Fruit fly (Drosophila melanogaster) whole organism, embryonic: Measurements from ENCODE around the gene tHMG1.
A peak's percentile ranks its signal among the peaks of the same experiment; 100 is the strongest.

Source experiments
- BEAF-32 ChIP-seq: fragments of 200-800 bp; sonication (Bioruptor generic); optimal IDR thresholded peaks from 3 replicates; lab custom pipeline; 2017; ENCODE audit warnings: missing biosample characterization, missing genetic modification characterization, mild to moderate bottlenecking, moderate library complexity, missing genetic modification reagents
- Bgb ChIP-seq: fragments of 200-800 bp; sonication (Bioruptor generic); IDR thresholded peaks from 2 replicates; pipeline ENCODE4 v1.3.6; 2022; ENCODE audit warnings: missing biosample characterization, missing genetic modification characterization; ENCODE audit not compliant: partially characterized antibody
- CG10321 ChIP-seq: fragments of 200-800 bp; sonication (Bioruptor generic); IDR thresholded peaks from 2 replicates; pipeline ENCODE4 v1.3.6; 2022; ENCODE audit warnings: missing biosample characterization, missing genetic modification characterization
- CG10979 ChIP-seq: fragments of 200-800 bp; sonication (Bioruptor generic); optimal IDR thresholded peaks from 2 replicates; lab custom pipeline; 2018; ENCODE audit warnings: missing biosample characterization, mild to moderate bottlenecking, missing genetic modification characterization, moderate library complexity
- CG12071 ChIP-seq: fragments of 200-800 bp; sonication (Bioruptor generic); optimal IDR thresholded peaks from 3 replicates; lab custom pipeline; 2018; ENCODE audit warnings: missing biosample characterization, mild to moderate bottlenecking, missing genetic modification characterization
- CG13624 ChIP-seq: fragments of 200-800 bp; sonication (Bioruptor generic); optimal IDR thresholded peaks from 2 replicates; lab custom pipeline; 2016; ENCODE audit warnings: missing biosample characterization, missing genetic modification characterization
- CG14860 ChIP-seq: fragments of 200-800 bp; sonication (Bioruptor generic); IDR thresholded peaks from 3 replicates; pipeline ENCODE4 v1.3.6; 2022; ENCODE audit warnings: missing biosample characterization, missing genetic modification characterization; ENCODE audit not compliant: partially characterized antibody
- CG15514 ChIP-seq: fragments of 200-800 bp; sonication (Bioruptor generic); optimal IDR thresholded peaks from 3 replicates; lab custom pipeline; 2017; ENCODE audit warnings: missing biosample characterization, missing genetic modification characterization, mild to moderate bottlenecking, moderate library complexity, missing genetic modification reagents
- CG15601 ChIP-seq: fragments of 200-800 bp; sonication (Bioruptor generic); optimal IDR thresholded peaks from 3 replicates; lab custom pipeline; 2019; ENCODE audit warnings: missing biosample characterization, mild to moderate bottlenecking, missing genetic modification characterization, moderate library complexity
- CG2120 ChIP-seq: fragments of 200-800 bp; sonication (Bioruptor generic); optimal IDR thresholded peaks from 3 replicates; lab custom pipeline; 2016; ENCODE audit warnings: missing biosample characterization, missing genetic modification characterization
- CG3163 ChIP-seq: fragments of 200-800 bp; sonication (Bioruptor generic); optimal IDR thresholded peaks from 3 replicates; lab custom pipeline; 2016; ENCODE audit warnings: missing biosample characterization, missing genetic modification characterization
- CG3847 ChIP-seq: fragments of 200-800 bp; sonication (Bioruptor generic); IDR thresholded peaks from 2 replicates; pipeline ENCODE4 v1.3.6; 2022; ENCODE audit warnings: missing biosample characterization, missing genetic modification characterization
- CG5180 ChIP-seq: fragments of 200-800 bp; sonication (Bioruptor generic); optimal IDR thresholded peaks from 3 replicates; lab custom pipeline; 2017; ENCODE audit warnings: missing biosample characterization, missing genetic modification characterization, mild to moderate bottlenecking, moderate library complexity, missing genetic modification reagents
- CG5245 ChIP-seq: fragments of 200-800 bp; sonication (Bioruptor generic); optimal IDR thresholded peaks from 3 replicates; lab custom pipeline; 2016; ENCODE audit warnings: missing biosample characterization, missing genetic modification characterization
- CG7928 ChIP-seq: fragments of 200-800 bp; sonication (Bioruptor generic); optimal IDR thresholded peaks from 2 replicates; lab custom pipeline; 2017; ENCODE audit warnings: missing biosample characterization, mild to moderate bottlenecking, missing genetic modification characterization
- CG7963 ChIP-seq: fragments of 200-800 bp; sonication (Bioruptor generic); IDR thresholded peaks from 3 replicates; pipeline ENCODE4 v1.3.6; 2022; ENCODE audit warnings: missing biosample characterization, missing genetic modification characterization; ENCODE audit not compliant: partially characterized antibody
- CG8281 ChIP-seq: fragments of 200-800 bp; sonication (Bioruptor generic); optimal IDR thresholded peaks from 2 replicates; lab custom pipeline; 2018; ENCODE audit warnings: missing biosample characterization, mild to moderate bottlenecking, missing genetic modification characterization, moderate library complexity
- CG9817 ChIP-seq: fragments of 200-800 bp; sonication (Bioruptor generic); optimal IDR thresholded peaks from 2 replicates; lab custom pipeline; 2018; ENCODE audit warnings: missing biosample characterization, mild to moderate bottlenecking, missing genetic modification characterization, moderate library complexity
- Dll ChIP-seq: fragments of 200-800 bp; sonication (Bioruptor generic); IDR thresholded peaks from 4 replicates; pipeline ENCODE4 v1.3.6; 2022; ENCODE audit warnings: missing biosample characterization, missing genetic modification characterization; ENCODE audit not compliant: partially characterized antibody
- Elba2 ChIP-seq: fragments of 200-800 bp; sonication (Bioruptor generic); optimal IDR thresholded peaks from 3 replicates; lab custom pipeline; 2016; ENCODE audit warnings: missing biosample characterization, missing genetic modification characterization
- HLH3B ChIP-seq: fragments of 200-800 bp; sonication (Bioruptor generic); IDR thresholded peaks from 2 replicates; pipeline ENCODE4 v1.3.6; 2022; ENCODE audit warnings: missing biosample characterization, missing genetic modification characterization
- Lim3 ChIP-seq: fragments of 200-800 bp; sonication (Bioruptor generic); IDR thresholded peaks from 2 replicates; pipeline ENCODE4 v1.3.6; 2022; ENCODE audit warnings: missing biosample characterization, missing genetic modification characterization
- MBD-R2 ChIP-seq: fragments of 200-800 bp; sonication (Bioruptor generic); IDR thresholded peaks from 2 replicates; pipeline ENCODE4 v1.3.6; 2022; ENCODE audit warnings: missing biosample characterization, missing genetic modification characterization
- MESR4 ChIP-seq: fragments of 200-800 bp; sonication (Bioruptor generic); optimal IDR thresholded peaks from 2 replicates; lab custom pipeline; 2018; ENCODE audit warnings: missing biosample characterization, mild to moderate bottlenecking, missing genetic modification characterization, moderate library complexity
- Myb ChIP-seq: fragments of 200-800 bp; sonication (Bioruptor generic); optimal IDR thresholded peaks from 2 replicates; lab custom pipeline; 2016; ENCODE audit warnings: missing biosample characterization, missing genetic modification characterization
- NC2β ChIP-seq: fragments of 200-800 bp; sonication (Bioruptor generic); optimal IDR thresholded peaks from 2 replicates; lab custom pipeline; 2016; ENCODE audit warnings: missing biosample characterization, missing genetic modification characterization
- NK7.1 ChIP-seq: fragments of 200-800 bp; sonication (Bioruptor generic); optimal IDR thresholded peaks from 3 replicates; lab custom pipeline; 2016; ENCODE audit warnings: missing biosample characterization, missing genetic modification characterization
- Optix ChIP-seq: fragments of 200-800 bp; sonication (Bioruptor generic); IDR thresholded peaks from 3 replicates; pipeline ENCODE4 v1.3.6; 2022; ENCODE audit warnings: missing biosample characterization, missing genetic modification characterization
- Scr ChIP-seq: fragments of 200-800 bp; sonication (Bioruptor generic); IDR thresholded peaks from 2 replicates; pipeline ENCODE4 v1.3.6; 2022; ENCODE audit warnings: missing biosample characterization, missing genetic modification characterization; ENCODE audit not compliant: partially characterized antibody
- Sry-β ChIP-seq: fragments of 200-800 bp; sonication (Bioruptor generic); optimal IDR thresholded peaks from 2 replicates; lab custom pipeline; 2018; ENCODE audit warnings: missing biosample characterization, mild to moderate bottlenecking, missing genetic modification characterization, moderate library complexity
- Trl ChIP-seq, 3 experiments: fragments of >200 bp in 2 of 3; fragments of 200-800 bp in 1 of 3; sonication (Bioruptor generic) in 1 of 3; optimal IDR thresholded peaks; 2 replicates in 1 of 3; 3 replicates in 2 of 3; lab custom pipeline; 2016 to 2017; ENCODE audit warnings: missing biosample characterization in 1 of 3, missing genetic modification characterization in 1 of 3
- bbx ChIP-seq: fragments of 200-800 bp; sonication (Bioruptor generic); IDR thresholded peaks from 2 replicates; pipeline ENCODE4 v1.3.6; 2022; ENCODE audit warnings: missing biosample characterization, missing genetic modification characterization; ENCODE audit not compliant: partially characterized antibody
- crp ChIP-seq, 2 experiments: fragments of 200-800 bp; sonication (Bioruptor generic); optimal IDR thresholded peaks; 2 replicates in 1 of 2; 3 replicates in 1 of 2; lab custom pipeline; 2017; ENCODE audit warnings: missing biosample characterization in 2 of 2, missing genetic modification characterization in 2 of 2, mild to moderate bottlenecking in 1 of 2, moderate library complexity in 1 of 2
- dpn ChIP-seq, 2 experiments: fragments of 200-800 bp; sonication (Bioruptor generic); optimal IDR thresholded peaks; 3 replicates each; lab custom pipeline; 2016; ENCODE audit warnings: missing biosample characterization in 2 of 2, missing genetic modification characterization in 2 of 2
- ftz-f1 ChIP-seq: fragments of 200-800 bp; sonication (Bioruptor generic); optimal IDR thresholded peaks from 2 replicates; lab custom pipeline; 2016; ENCODE audit warnings: missing biosample characterization, missing genetic modification characterization
- fu2 ChIP-seq: fragments of 200-800 bp; sonication (Bioruptor generic); optimal IDR thresholded peaks from 2 replicates; lab custom pipeline; 2016; ENCODE audit warnings: missing biosample characterization, missing genetic modification characterization
- gfzf ChIP-seq: fragments of 200-800 bp; sonication (Bioruptor generic); optimal IDR thresholded peaks from 2 replicates; lab custom pipeline; 2016; ENCODE audit warnings: missing biosample characterization, mild to moderate bottlenecking, missing genetic modification characterization, moderate library complexity
- gsb ChIP-seq: fragments of 200-800 bp; sonication (Bioruptor generic); IDR thresholded peaks from 2 replicates; pipeline ENCODE4 v1.3.6; 2022; ENCODE audit warnings: missing biosample characterization, missing genetic modification characterization
- hb ChIP-seq: fragments of 200-800 bp; sonication (Bioruptor generic); IDR thresholded peaks from 3 replicates; pipeline ENCODE4 v1.3.6; 2022; ENCODE audit warnings: missing biosample characterization, missing genetic modification characterization; ENCODE audit not compliant: partially characterized antibody
- inv ChIP-seq: fragments of 200-800 bp; sonication (Bioruptor generic); IDR thresholded peaks from 2 replicates; pipeline ENCODE4 v1.3.6; 2022; ENCODE audit warnings: missing biosample characterization, missing genetic modification characterization; ENCODE audit not compliant: partially characterized antibody
- kay ChIP-seq: fragments of 200-800 bp; sonication (Bioruptor generic); optimal IDR thresholded peaks from 2 replicates; lab custom pipeline; 2016; ENCODE audit warnings: missing biosample characterization, missing genetic modification characterization
- nerfin-2 ChIP-seq: fragments of 200-800 bp; sonication (Bioruptor generic); IDR thresholded peaks from 2 replicates; pipeline ENCODE4 v1.3.6; 2022; ENCODE audit warnings: missing biosample characterization, missing genetic modification characterization; ENCODE audit not compliant: partially characterized antibody
- pzg ChIP-seq: fragments of 200-800 bp; sonication (Bioruptor generic); optimal IDR thresholded peaks from 3 replicates; lab custom pipeline; 2018; ENCODE audit warnings: missing biosample characterization, mild to moderate bottlenecking, missing genetic modification characterization, moderate library complexity
- rib ChIP-seq: fragments of 200-800 bp; sonication (Bioruptor generic); IDR thresholded peaks from 2 replicates; pipeline ENCODE4 v1.3.6; 2022; ENCODE audit warnings: missing biosample characterization, missing genetic modification characterization
- sna ChIP-seq: fragments of 200-800 bp; sonication (Bioruptor generic); IDR thresholded peaks from 2 replicates; pipeline ENCODE4 v1.3.6; 2022; ENCODE audit warnings: missing biosample characterization, missing genetic modification characterization; ENCODE audit not compliant: partially characterized antibody
- stwl ChIP-seq: fragments of 200-800 bp; sonication (Bioruptor generic); optimal IDR thresholded peaks from 3 replicates; lab custom pipeline; 2018; ENCODE audit warnings: missing biosample characterization, mild to moderate bottlenecking, missing genetic modification characterization, moderate library complexity
- trem ChIP-seq: fragments of 200-800 bp; optimal IDR thresholded peaks from 3 replicates; lab custom pipeline; 2019; ENCODE audit warnings: missing biosample characterization, mild to moderate bottlenecking, missing genetic modification characterization, moderate library complexity
- unc-4 ChIP-seq: fragments of 200-800 bp; sonication (Bioruptor generic); IDR thresholded peaks from 2 replicates; pipeline ENCODE4 v1.3.6; 2022; ENCODE audit warnings: missing biosample characterization, missing genetic modification characterization; ENCODE audit not compliant: partially characterized antibody

The tHMG1 gene

dm6 chr3R:22487037-22487492, 4.6 kb upstream of the tHMG1 start, which contains the start of gene Pfdn5 (continued):
- no peak for TF ChIP-seq CG5245 (GFP tag; lab: Kevin White, UChicago)
- peak; percentile 78 for TF ChIP-seq trem (tag; lab: Kevin White, UChicago)
- TF ChIP-seq Bgb (GFP tag; lab: Robert Waterston, UW) = peak; percentile 91
- no peak for TF ChIP-seq gsb (GFP tag; lab: Robert Waterston, UW)
- TF ChIP-seq Optix = no peak
- no peak for TF ChIP-seq CG8281 (tag; lab: Kevin White, UChicago)
- no peak for TF ChIP-seq Lim3 (GFP tag; lab: Robert Waterston, UW)
- TF ChIP-seq CG15514 (GFP tag; lab: Kevin White, UChicago) = peak; percentile 73
- peak; percentile 32 for TF ChIP-seq Elba2 (GFP tag; lab: Kevin White, UChicago)
- TF ChIP-seq kay (GFP tag; lab: Kevin White, UChicago) = peak; percentile 93
- TF ChIP-seq nerfin-2 (GFP tag; lab: Robert Waterston, UW) = peak; percentile 91
- TF ChIP-seq CG13624 = peak; percentile 38
- TF ChIP-seq MBD-R2 (GFP tag; lab: Robert Waterston, UW) = peak; percentile 89
- peak; percentile 53 for TF ChIP-seq CG7928 (GFP tag; lab: Kevin White, UChicago)
- no peak for TF ChIP-seq CG3163 (GFP tag; lab: Kevin White, UChicago)
- peak; percentile 13 to 18 for TF ChIP-seq dpn (GFP tag; optimal IDR thresholded peaks at IDR 0.05; lab: Kevin White, UChicago)
- no peak for TF ChIP-seq NK7.1 (GFP tag; lab: Kevin White, UChicago)
- TF ChIP-seq sna (GFP tag; lab: Robert Waterston, UW) = peak; percentile 81
- peak; percentile 69 for TF ChIP-seq inv (GFP tag; lab: Robert Waterston, UW)
- no peak for TF ChIP-seq Trl (optimal IDR thresholded peaks at IDR 0.05; lab: Kevin White, UChicago)
- peak; percentile 2 for TF ChIP-seq Trl (GFP tag; optimal IDR thresholded peaks at IDR 0.05; lab: Kevin White, UChicago)
- TF ChIP-seq ftz-f1 (GFP tag; lab: Kevin White, UChicago) = peak; percentile 16
- peak; percentile 49 for TF ChIP-seq CG2120
- peak; percentile 60 for TF ChIP-seq Sry-β (GFP tag; lab: Kevin White, UChicago)
- TF ChIP-seq Myb = peak; percentile 76
- 0 out of 2 replicates have a peak, but pooled peaks have one; percentile 37 for TF ChIP-seq rib
- TF ChIP-seq CG10979 = no peak
- TF ChIP-seq NC2β (GFP tag; lab: Kevin White, UChicago) = peak; percentile 1
- no peak for TF ChIP-seq CG12071 (GFP tag; lab: Kevin White, UChicago)
- TF ChIP-seq crp (GFP tag; optimal IDR thresholded peaks at IDR 0.05; lab: Kevin White, UChicago) = peak in 1 of 2 experiments; percentile 38
- no peak for TF ChIP-seq HLH3B (GFP tag; lab: Robert Waterston, UW)
- peak; percentile 95 for TF ChIP-seq stwl (tag; lab: Kevin White, UChicago)
- TF ChIP-seq CG5180 (GFP tag; lab: Kevin White, UChicago) = no peak
- peak; percentile 73 for TF ChIP-seq BEAF-32 (GFP tag; lab: Kevin White, UChicago)
- TF ChIP-seq CG15601 = peak; percentile 99
- TF ChIP-seq CG10321 = 0 out of 2 replicates have a peak, but pooled peaks have one; percentile 9
- TF ChIP-seq Dll = peak; percentile 80
- peak; percentile 86 for TF ChIP-seq hb (GFP tag; lab: Robert Waterston, UW)
- TF ChIP-seq MESR4 (GFP tag; lab: Kevin White, UChicago) = peak; percentile 98
- peak; percentile 93 for TF ChIP-seq pzg (GFP tag; lab: Kevin White, UChicago)
- TF ChIP-seq CG3847 (GFP tag; lab: Robert Waterston, UW) = 0 out of 2 replicates have a peak, but pooled peaks have one; percentile 15
- TF ChIP-seq CG7963 (GFP tag; lab: Robert Waterston, UW) = peak; percentile 89
- no peak for TF ChIP-seq CG9817 (tag; lab: Kevin White, UChicago)
- TF ChIP-seq CG14860 (GFP tag; lab: Robert Waterston, UW) = peak; percentile 88
- TF ChIP-seq bbx (GFP tag; lab: Robert Waterston, UW) = peak; percentile 82
- peak; percentile 78 for TF ChIP-seq Scr (GFP tag; lab: Robert Waterston, UW)
- TF ChIP-seq unc-4 = peak; percentile 78
- TF ChIP-seq fu2 (GFP tag; lab: Kevin White, UChicago) = peak; percentile 5
- peak; percentile 38 for TF ChIP-seq gfzf (GFP tag; lab: Kevin White, UChicago)
